Worm (Caenorhabditis elegans): Measurements from ENCODE around the gene F54E12.2.

The F54E12.2 gene

DNA sequence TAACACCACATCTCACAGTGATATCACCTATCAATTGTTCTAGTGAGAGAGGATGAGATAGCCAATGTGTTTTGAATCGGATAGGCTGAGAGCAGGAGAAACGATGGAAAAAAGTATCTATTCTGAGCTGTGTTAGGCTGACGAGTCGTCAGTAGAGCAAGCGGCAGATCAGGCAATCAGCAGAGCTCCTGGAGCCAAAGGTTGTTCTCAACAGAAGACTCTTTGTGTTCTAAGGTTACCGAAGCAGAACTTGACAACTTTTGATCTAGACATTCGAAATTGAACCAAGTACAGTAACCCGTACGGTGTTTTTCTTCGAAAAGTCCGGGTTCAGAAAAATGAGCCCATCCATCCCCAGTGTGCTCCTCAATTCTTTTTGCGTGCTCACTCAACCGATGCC lies 15.8 kb upstream of the F54E12.2 start:
- TF ChIP-seq lsy-2 (tag; optimal IDR thresholded peaks at IDR 0.05) (no peak), gmeb-1 (tag; optimal IDR thresholded peaks at IDR 0.05) (no peak), skn-1 (tag; optimal IDR thresholded peaks at IDR 0.05) (no peak), ceh-16 (tag; optimal IDR thresholded peaks at IDR 0.05) (no peak), C34F6.9 (tag; optimal IDR thresholded peaks at IDR 0.05) (no peak), nhr-129 (tag; optimal IDR thresholded peaks at IDR 0.05) (peak; percentile 12), ama-1 (optimal IDR thresholded peaks at IDR 0.05) (no peak), F13H6.1 (tag; optimal IDR thresholded peaks at IDR 0.05) (peak; percentile 8)

ce11 chrIV:11351563-11351962 lies 14.6 kb upstream of the F54E12.2 start:
- TF ChIP-seq ceh-16 (tag; optimal IDR thresholded peaks at IDR 0.05): no peak

- TF ChIP-seq mab-5 (tag; optimal IDR thresholded peaks at IDR 0.05) (peak; percentile 42), nhr-6 (tag; optimal IDR thresholded peaks at IDR 0.05) (no peak), snpc-4 (tag; optimal IDR thresholded peaks at IDR 0.05) (no peak), nhr-129 (tag; optimal IDR thresholded peaks at IDR 0.05) (peak; percentile 34), C34F6.9 (tag; optimal IDR thresholded peaks at IDR 0.05) (peak; percentile 38), gmeb-1 (tag; optimal IDR thresholded peaks at IDR 0.05) (no peak), lsy-2 (tag; optimal IDR thresholded peaks at IDR 0.05) (peak in 1 of 2 experiments; percentile 7), blmp-1 (tag; optimal IDR thresholded peaks at IDR 0.05; ENCODE audit: insufficient read depth) (no peak), sma-9 (GFP tag; optimal IDR thresholded peaks at IDR 0.05) (peak; percentile 69), sma-9 (tag; optimal IDR thresholded peaks at IDR 0.05) (no peak), ztf-1 (GFP tag; conservative IDR thresholded peaks at IDR 0.05) (no peak), lin-39 (tag; optimal IDR thresholded peaks at IDR 0.05) (no peak), nhr-11 (tag; optimal IDR thresholded peaks at IDR 0.05) (no peak), F13H6.1 (tag; optimal IDR thresholded peaks at IDR 0.05) (peak; percentile 62), nhr-237 (tag; optimal IDR thresholded peaks at IDR 0.05) (no peak), sem-4 (tag; optimal IDR thresholded peaks at IDR 0.05) (no peak), lin-13 (GFP tag; optimal IDR thresholded peaks at IDR 0.05) (no peak)
These were observed 13.8 kb upstream of the F54E12.2 start for ce11 chrIV:11350809-11351208.

ce11 chrIV:11349747-11350146 lies 12.8 kb upstream of the F54E12.2 start:
- TF ChIP-seq sma-9 (GFP tag; optimal IDR thresholded peaks at IDR 0.05): peak; percentile 13
- TF ChIP-seq sma-9 (tag; optimal IDR thresholded peaks at IDR 0.05): no peak
- peak; percentile 55 for TF ChIP-seq C34F6.9 (tag; optimal IDR thresholded peaks at IDR 0.05)
- TF ChIP-seq mbf-1 (tag; optimal IDR thresholded peaks at IDR 0.05): no peak
- peak; percentile 44 for TF ChIP-seq unc-55 (GFP tag; optimal IDR thresholded peaks at IDR 0.05)
- TF ChIP-seq skn-1 (tag; optimal IDR thresholded peaks at IDR 0.05): no peak
- peak; percentile 51 for TF ChIP-seq zag-1 (tag; optimal IDR thresholded peaks at IDR 0.05)
- no peak for TF ChIP-seq ZK546.5 (tag; optimal IDR thresholded peaks at IDR 0.05)
- peak; percentile 61 for TF ChIP-seq mab-5 (tag; optimal IDR thresholded peaks at IDR 0.05)
- TF ChIP-seq ceh-82 (tag; optimal IDR thresholded peaks at IDR 0.05): no peak
- no peak for TF ChIP-seq nhr-12 (tag; optimal IDR thresholded peaks at IDR 0.05)
- peak; percentile 34 for TF ChIP-seq crh-2 (tag; optimal IDR thresholded peaks at IDR 0.05)
- no peak for TF ChIP-seq nhr-25 (tag; optimal IDR thresholded peaks at IDR 0.05)
- TF ChIP-seq egl-27 (tag; optimal IDR thresholded peaks at IDR 0.05): no peak
- peak; percentile 2 for TF ChIP-seq nhr-129 (tag; optimal IDR thresholded peaks at IDR 0.05)
- peak in 1 of 2 experiments; percentile 49 for TF ChIP-seq lsy-2 (tag; optimal IDR thresholded peaks at IDR 0.05)
- TF ChIP-seq ceh-16 (tag; optimal IDR thresholded peaks at IDR 0.05): no peak
- TF ChIP-seq gmeb-1 (tag; optimal IDR thresholded peaks at IDR 0.05): no peak
- peak; percentile 11 for TF ChIP-seq ztf-4 (tag; optimal IDR thresholded peaks at IDR 0.05)
- TF ChIP-seq mdl-1 (tag; optimal IDR thresholded peaks at IDR 0.05): peak in 1 of 2 experiments; percentile 57

ce11 chrIV:11348822-11349221 lies 11.8 kb upstream of the F54E12.2 start:
- no peak for TF ChIP-seq snpc-4 (tag; optimal IDR thresholded peaks at IDR 0.05)
- TF ChIP-seq nhr-10 (tag; optimal IDR thresholded peaks at IDR 0.05): no peak
- no peak for TF ChIP-seq mbf-1 (tag; optimal IDR thresholded peaks at IDR 0.05)
- TF ChIP-seq peb-1 (tag; optimal IDR thresholded peaks at IDR 0.05): no peak
- no peak for TF ChIP-seq elt-1 (tag; optimal IDR thresholded peaks at IDR 0.05)
- TF ChIP-seq nhr-12 (tag; optimal IDR thresholded peaks at IDR 0.05): no peak
- no peak for TF ChIP-seq ztf-1 (GFP tag; conservative IDR thresholded peaks at IDR 0.05)
- no peak for TF ChIP-seq lin-39 (tag; optimal IDR thresholded peaks at IDR 0.05)
- TF ChIP-seq unc-55 (GFP tag; optimal IDR thresholded peaks at IDR 0.05): peak; percentile 33
- TF ChIP-seq nhr-129 (tag; optimal IDR thresholded peaks at IDR 0.05): peak; percentile 15
